Fruit fly (Drosophila melanogaster) whole organism, embryonic: ENCODE results near the gene CG5157.

Experiments used
- Awh ChIP-seq: fragments of 200-800 bp; sonication (Bioruptor generic); IDR thresholded peaks from 2 replicates; pipeline ENCODE4, ENCODE4 v1.3.6; 2022; ENCODE audit warnings: missing biosample characterization, missing genetic modification characterization
- B-H1 ChIP-seq: fragments of 200-800 bp; sonication (Bioruptor generic); IDR thresholded peaks from 3 replicates; pipeline ENCODE4 v1.3.6; 2022; ENCODE audit warnings: missing biosample characterization, missing genetic modification characterization
- CG10321 ChIP-seq: fragments of 200-800 bp; sonication (Bioruptor generic); IDR thresholded peaks from 2 replicates; pipeline ENCODE4 v1.3.6; 2022; ENCODE audit warnings: missing biosample characterization, missing genetic modification characterization
- CG10543 ChIP-seq: fragments of 200-800 bp; sonication (Bioruptor generic); optimal IDR thresholded peaks from 3 replicates; lab custom pipeline; 2017; ENCODE audit warnings: missing biosample characterization, mild to moderate bottlenecking, missing genetic modification characterization, moderate library complexity
- CG11085 ChIP-seq: fragments of 200-800 bp; sonication (Bioruptor generic); IDR thresholded peaks from 2 replicates; pipeline ENCODE4 v1.3.6; 2022; ENCODE audit warnings: missing biosample characterization, missing genetic modification characterization
- CG12104 ChIP-seq: fragments of 200-800 bp; sonication (Bioruptor generic); optimal IDR thresholded peaks from 3 replicates; lab custom pipeline; 2016; ENCODE audit warnings: missing biosample characterization, missing genetic modification characterization
- CG12391 ChIP-seq: fragments of 200-800 bp; sonication (Bioruptor generic); optimal IDR thresholded peaks from 3 replicates; lab custom pipeline; 2018; ENCODE audit warnings: missing biosample characterization, mild to moderate bottlenecking, missing genetic modification characterization, moderate library complexity
- CG14667 ChIP-seq: fragments of 200-800 bp; sonication (Bioruptor generic); IDR thresholded peaks from 2 replicates; pipeline ENCODE4 v1.3.6; 2022; ENCODE audit warnings: missing biosample characterization, missing genetic modification characterization
- CG15514 ChIP-seq: fragments of 200-800 bp; sonication (Bioruptor generic); optimal IDR thresholded peaks from 3 replicates; lab custom pipeline; 2017; ENCODE audit warnings: missing biosample characterization, missing genetic modification characterization, mild to moderate bottlenecking, moderate library complexity, missing genetic modification reagents
- CG16779 ChIP-seq: fragments of 200-800 bp; sonication (Bioruptor generic); IDR thresholded peaks from 2 replicates; pipeline ENCODE4 v1.3.6; 2022; ENCODE audit warnings: missing biosample characterization, missing genetic modification characterization
- CG18011 ChIP-seq: fragments of 200-800 bp; sonication (Bioruptor generic); optimal IDR thresholded peaks from 2 replicates; lab custom pipeline; 2017; ENCODE audit warnings: missing biosample characterization, missing genetic modification characterization, mild to moderate bottlenecking, moderate library complexity, missing genotype
- CG1832 ChIP-seq: fragments of 200-800 bp; sonication (Bioruptor generic); optimal IDR thresholded peaks from 2 replicates; lab custom pipeline; 2017; ENCODE audit warnings: missing biosample characterization, mild to moderate bottlenecking, missing genetic modification characterization, inconsistent platforms
- CG2129 ChIP-seq: fragments of 200-800 bp; sonication (Bioruptor generic); IDR thresholded peaks from 2 replicates; pipeline ENCODE4 v1.3.6; 2022; ENCODE audit warnings: missing biosample characterization, missing genetic modification characterization; ENCODE audit not compliant: partially characterized antibody
- CG3065 ChIP-seq: fragments of 200-800 bp; sonication (Bioruptor generic); optimal IDR thresholded peaks from 2 replicates; lab custom pipeline; 2016; ENCODE audit warnings: missing biosample characterization, missing genetic modification characterization
- CG3838 ChIP-seq: fragments of 200-800 bp; sonication (Bioruptor generic); optimal IDR thresholded peaks from 3 replicates; lab custom pipeline; 2016; ENCODE audit warnings: missing biosample characterization, missing genetic modification characterization
- CG4328 ChIP-seq: fragments of 200-800 bp; sonication (Bioruptor generic); optimal IDR thresholded peaks from 3 replicates; lab custom pipeline; 2017; ENCODE audit warnings: missing biosample characterization, missing genetic modification reagents, missing genetic modification characterization
- CG4730 ChIP-seq: fragments of 200-800 bp; sonication (Bioruptor generic); IDR thresholded peaks from 2 replicates; pipeline ENCODE4 v1.3.6; 2022; ENCODE audit warnings: missing biosample characterization, missing genetic modification characterization
- CG6689 ChIP-seq: fragments of 200-800 bp; sonication (Bioruptor generic); IDR thresholded peaks from 2 replicates; pipeline ENCODE4 v1.3.6; 2022; ENCODE audit warnings: missing biosample characterization, missing genetic modification characterization
- CG7271 ChIP-seq: fragments of 200-800 bp; sonication (Bioruptor generic); optimal IDR thresholded peaks from 2 replicates; lab custom pipeline; 2018; ENCODE audit warnings: missing biosample characterization, mild to moderate bottlenecking, missing genetic modification characterization, moderate library complexity
- CG9437 ChIP-seq: fragments of 200-800 bp; sonication (Bioruptor generic); optimal IDR thresholded peaks from 2 replicates; lab custom pipeline; 2018; ENCODE audit warnings: missing biosample characterization, mild to moderate bottlenecking, missing genetic modification characterization
- CG9609 ChIP-seq: fragments of 200-800 bp; sonication (Bioruptor generic); optimal IDR thresholded peaks from 3 replicates; lab custom pipeline; 2016; ENCODE audit warnings: missing biosample characterization, missing genetic modification characterization
- CG9797 ChIP-seq: fragments of 200-800 bp; sonication (Bioruptor generic); optimal IDR thresholded peaks from 3 replicates; lab custom pipeline; 2018; ENCODE audit warnings: missing biosample characterization, mild to moderate bottlenecking, missing genetic modification characterization
- CkIIα-i1 ChIP-seq: fragments of 200-800 bp; sonication (Bioruptor generic); IDR thresholded peaks from 2 replicates; pipeline ENCODE4 v1.3.6; 2022; ENCODE audit warnings: missing biosample characterization, missing genetic modification characterization
- CoRest ChIP-seq: fragments of 200-800 bp; sonication (Bioruptor generic); optimal IDR thresholded peaks from 3 replicates; lab custom pipeline; 2018; ENCODE audit warnings: missing biosample characterization, mild to moderate bottlenecking, missing genetic modification characterization, moderate library complexity
- H2.0 ChIP-seq: fragments of 200-800 bp; sonication (Bioruptor generic); IDR thresholded peaks from 2 replicates; pipeline ENCODE4 v1.3.6; 2022; ENCODE audit warnings: missing biosample characterization, missing genetic modification characterization
- Jarid2 ChIP-seq: fragments of 200-800 bp; sonication (Bioruptor generic); optimal IDR thresholded peaks from 3 replicates; lab custom pipeline; 2017; ENCODE audit warnings: mild to moderate bottlenecking, missing biosample characterization, missing genetic modification reagents, missing genetic modification characterization
- Mrtf ChIP-seq: fragments of 200-800 bp; sonication (Bioruptor generic); IDR thresholded peaks from 3 replicates; pipeline ENCODE4 v1.3.6; 2022; ENCODE audit warnings: missing biosample characterization, missing genetic modification characterization
- Poxn ChIP-seq: fragments of 200-800 bp; sonication (Bioruptor generic); IDR thresholded peaks from 2 replicates; pipeline ENCODE4 v1.3.6; 2022; ENCODE audit warnings: missing biosample characterization, missing genetic modification characterization
- Xbp1 ChIP-seq: fragments of 200-800 bp; sonication (Bioruptor generic); optimal IDR thresholded peaks from 3 replicates; lab custom pipeline; 2016; ENCODE audit warnings: missing biosample characterization, mild to moderate bottlenecking, missing genetic modification characterization
- bbx ChIP-seq: fragments of 200-800 bp; sonication (Bioruptor generic); IDR thresholded peaks from 2 replicates; pipeline ENCODE4 v1.3.6; 2022; ENCODE audit warnings: missing biosample characterization, missing genetic modification characterization; ENCODE audit not compliant: partially characterized antibody
- bowl ChIP-seq: fragments of 200-800 bp; sonication (Bioruptor generic); IDR thresholded peaks from 2 replicates; pipeline ENCODE4 v1.3.6; 2022; ENCODE audit warnings: missing biosample characterization, missing genetic modification characterization
- caup ChIP-seq: fragments of 200-800 bp; sonication (Bioruptor generic); optimal IDR thresholded peaks from 3 replicates; lab custom pipeline; 2017; ENCODE audit warnings: missing biosample characterization, mild to moderate bottlenecking, missing genetic modification characterization, moderate library complexity; ENCODE audit not compliant: severe bottlenecking
- ci ChIP-seq: fragments of 200-800 bp; sonication (Bioruptor generic); IDR thresholded peaks from 3 replicates; pipeline ENCODE4 v1.3.6; 2022; ENCODE audit warnings: missing biosample characterization, missing genetic modification characterization
- croc ChIP-seq: fragments of 200-800 bp; sonication (Bioruptor generic); conservative IDR thresholded peaks from 3 replicates; pipeline ENCODE4 v1.3.6; 2022; ENCODE audit warnings: missing biosample characterization, missing genetic modification characterization
- danr ChIP-seq: fragments of 200-800 bp; sonication (Bioruptor generic); IDR thresholded peaks from 2 replicates; pipeline ENCODE4 v1.3.6; 2022; ENCODE audit warnings: missing biosample characterization, missing genetic modification characterization
- dpn ChIP-seq, 2 experiments: fragments of 200-800 bp; sonication (Bioruptor generic); optimal IDR thresholded peaks; 3 replicates each; lab custom pipeline; 2016; ENCODE audit warnings: missing biosample characterization in 2 of 2, missing genetic modification characterization in 2 of 2
- fd96Cb ChIP-seq: fragments of 200-800 bp; sonication (Bioruptor generic); optimal IDR thresholded peaks from 2 replicates; lab custom pipeline; 2018; ENCODE audit warnings: missing biosample characterization, mild to moderate bottlenecking, missing genetic modification characterization, moderate library complexity
- gcm2 ChIP-seq: fragments of 200-800 bp; sonication (Bioruptor generic); optimal IDR thresholded peaks from 2 replicates; lab custom pipeline; 2016; ENCODE audit warnings: missing biosample characterization, missing genetic modification characterization
- gsb ChIP-seq: fragments of 200-800 bp; sonication (Bioruptor generic); IDR thresholded peaks from 2 replicates; pipeline ENCODE4 v1.3.6; 2022; ENCODE audit warnings: missing biosample characterization, missing genetic modification characterization
- gsb-n ChIP-seq: fragments of 200-800 bp; sonication (Bioruptor generic); optimal IDR thresholded peaks from 3 replicates; lab custom pipeline; 2018; ENCODE audit warnings: missing biosample characterization, mild to moderate bottlenecking, missing genetic modification characterization
- ham ChIP-seq: fragments of 200-800 bp; sonication (Bioruptor generic); IDR thresholded peaks from 2 replicates; pipeline ENCODE4 v1.3.6; 2022; ENCODE audit warnings: missing biosample characterization, missing genetic modification characterization
- hbn ChIP-seq: fragments of 200-800 bp; sonication (Bioruptor generic); IDR thresholded peaks from 2 replicates; pipeline ENCODE4 v1.3.6; 2022; ENCODE audit warnings: missing biosample characterization, missing genetic modification characterization; ENCODE audit not compliant: partially characterized antibody
- peb ChIP-seq: fragments of 200-800 bp; sonication (Bioruptor generic); IDR thresholded peaks from 2 replicates; pipeline ENCODE4 v1.3.6; 2022; ENCODE audit warnings: missing biosample characterization, missing genetic modification characterization
- pita ChIP-seq: fragments of 200-800 bp; sonication (Bioruptor generic); optimal IDR thresholded peaks from 2 replicates; lab custom pipeline; 2017; ENCODE audit warnings: missing biosample characterization, mild to moderate bottlenecking, missing genetic modification characterization
- pzg ChIP-seq: fragments of 200-800 bp; sonication (Bioruptor generic); optimal IDR thresholded peaks from 3 replicates; lab custom pipeline; 2018; ENCODE audit warnings: missing biosample characterization, mild to moderate bottlenecking, missing genetic modification characterization, moderate library complexity
- repo ChIP-seq: fragments of 200-800 bp; sonication (Bioruptor generic); optimal IDR thresholded peaks from 2 replicates; lab custom pipeline; 2016; ENCODE audit warnings: missing biosample characterization, missing genetic modification characterization
- sc ChIP-seq, 3 experiments: fragments of >200 bp in 2 of 3; fragments of 200-800 bp in 1 of 3; sonication (Bioruptor generic) in 1 of 3; optimal IDR thresholded peaks; 2 replicates in 2 of 3; 3 replicates in 1 of 3; lab custom pipeline; 2017; ENCODE audit warnings: mild to moderate bottlenecking in 1 of 3, missing biosample characterization in 1 of 3, missing genetic modification characterization in 1 of 3, missing genetic modification reagents in 1 of 3
- slp2 ChIP-seq: fragments of 200-800 bp; sonication (Bioruptor generic); optimal IDR thresholded peaks from 2 replicates; lab custom pipeline; 2016; ENCODE audit warnings: missing biosample characterization, missing genetic modification characterization
- toy ChIP-seq: fragments of 200-800 bp; sonication (Bioruptor generic); IDR thresholded peaks from 2 replicates; pipeline ENCODE4 v1.3.6; 2022; ENCODE audit warnings: missing biosample characterization, missing genetic modification characterization
- vnd ChIP-seq: fragments of 200-800 bp; sonication (Bioruptor generic); IDR thresholded peaks from 3 replicates; pipeline ENCODE4 v1.3.6; 2022; ENCODE audit warnings: missing biosample characterization, missing genetic modification characterization; ENCODE audit not compliant: partially characterized antibody
- wek ChIP-seq: fragments of 200-800 bp; sonication (Bioruptor generic); optimal IDR thresholded peaks from 3 replicates; lab custom pipeline; 2018; ENCODE audit warnings: missing biosample characterization, mild to moderate bottlenecking, missing genetic modification characterization, moderate library complexity

CG5157 gene

dm6 chr3L:16147819-16148236 is 10.1 kb upstream of the CG5157 start (continued):
- TF ChIP-seq gcm2: no peak
- no peak for TF ChIP-seq sc (optimal IDR thresholded peaks at IDR 0.05; lab: Kevin White, UChicago)
- TF ChIP-seq sc (GFP tag; optimal IDR thresholded peaks at IDR 0.05; lab: Kevin White, UChicago): no peak
- TF ChIP-seq Awh: no peak
- no peak for TF ChIP-seq bowl (GFP tag; lab: Robert Waterston, UW)
- no peak for TF ChIP-seq CG9609 (GFP tag; lab: Kevin White, UChicago)
- TF ChIP-seq Mrtf (GFP tag; lab: Robert Waterston, UW): no peak
- TF ChIP-seq CG15514: peak; percentile 17
- TF ChIP-seq peb: no peak
- peak; percentile 53 for TF ChIP-seq CoRest (tag; lab: Kevin White, UChicago)
- TF ChIP-seq CG16779: no peak
- no peak for TF ChIP-seq fd96Cb (tag; lab: Kevin White, UChicago)
- TF ChIP-seq slp2 (GFP tag; lab: Kevin White, UChicago): no peak
- TF ChIP-seq repo (GFP tag; lab: Kevin White, UChicago): no peak
- TF ChIP-seq croc (GFP tag; lab: Robert Waterston, UW): no peak
- TF ChIP-seq CG3838 (GFP tag; lab: Kevin White, UChicago): no peak
- TF ChIP-seq CG18011 (GFP tag; lab: Kevin White, UChicago): no peak
- TF ChIP-seq CG11085 (GFP tag; lab: Robert Waterston, UW): no peak
- no peak for TF ChIP-seq vnd (GFP tag; lab: Robert Waterston, UW)
- TF ChIP-seq CG3065 (GFP tag; lab: Kevin White, UChicago): no peak
- TF ChIP-seq ham: no peak
- TF ChIP-seq pita: no peak
- TF ChIP-seq CG4328 (GFP tag; lab: Kevin White, UChicago): no peak
- TF ChIP-seq CG12391 (tag; lab: Kevin White, UChicago): peak; percentile 18
- TF ChIP-seq hbn (GFP tag; lab: Robert Waterston, UW): no peak
- TF ChIP-seq CG10321 (GFP tag; lab: Robert Waterston, UW): no peak
- no peak for TF ChIP-seq danr (GFP tag; lab: Robert Waterston, UW)
- no peak for TF ChIP-seq CG6689
- peak; percentile 16 for TF ChIP-seq CG12104
- no peak for TF ChIP-seq Xbp1 (GFP tag; lab: Kevin White, UChicago)
- no peak for TF ChIP-seq gsb-n (tag; lab: Kevin White, UChicago)
- TF ChIP-seq CG2129: no peak
- no peak for TF ChIP-seq Poxn (GFP tag; lab: Robert Waterston, UW)
- TF ChIP-seq gsb: no peak
- no peak for TF ChIP-seq CkIIα-i1
- no peak for TF ChIP-seq ci (GFP tag; lab: Robert Waterston, UW)
- no peak for TF ChIP-seq CG1832
- no peak for TF ChIP-seq bbx (GFP tag; lab: Robert Waterston, UW)
- TF ChIP-seq CG9437: peak; percentile 37
- no peak for TF ChIP-seq CG9797 (GFP tag; lab: Kevin White, UChicago)
- TF ChIP-seq pzg (GFP tag; lab: Kevin White, UChicago): no peak
- no peak for TF ChIP-seq toy (GFP tag; lab: Robert Waterston, UW)
- no peak for TF ChIP-seq Jarid2 (GFP tag; lab: Kevin White, UChicago)
- TF ChIP-seq dpn (GFP tag; optimal IDR thresholded peaks at IDR 0.05; lab: Kevin White, UChicago): peak; percentile 15 to 37
- no peak for TF ChIP-seq wek (GFP tag; lab: Kevin White, UChicago)
- TF ChIP-seq CG14667: no peak
- no peak for TF ChIP-seq H2.0
- TF ChIP-seq caup (GFP tag; lab: Kevin White, UChicago): peak; percentile 28
- TF ChIP-seq CG10543 (GFP tag; lab: Kevin White, UChicago): peak; percentile 46
- TF ChIP-seq B-H1: no peak
- TF ChIP-seq CG4730 (GFP tag; lab: Robert Waterston, UW): no peak
- no peak for TF ChIP-seq CG7271 (tag; lab: Kevin White, UChicago)
